Worm (Caenorhabditis elegans): ENCODE measurements around the gene srd-12.

The srd-12 gene

ce11 chrIV:5623718-5624117 is 6.3 kb downstream of the srd-12 start, which contains the start of gene srsx-15:
Gene srsx-15, minus strand, starts transcription at chrIV:5623818.
- no peak for TF ChIP-seq med-1 (GFP tag; optimal IDR thresholded peaks at IDR 0.05; ENCODE audit: insufficient read depth)

ce11 chrIV:5619643-5620042 is 10.4 kb downstream of the srd-12 start, which contains the start of gene srsx-16:
Gene srsx-16, minus strand, starts transcription at chrIV:5619743.
- no peak for TF ChIP-seq T22C8.4 (GFP tag; IDR thresholded peaks at IDR 0.05)
- TF ChIP-seq ztf-23 (GFP tag; IDR thresholded peaks at IDR 0.05) = no peak
- TF ChIP-seq med-1 (GFP tag; optimal IDR thresholded peaks at IDR 0.05; ENCODE audit: insufficient read depth) = no peak
- TF ChIP-seq ref-1 (GFP tag; conservative IDR thresholded peaks at IDR 0.05) = no peak

- no peak for TF ChIP-seq ref-1 (GFP tag; conservative IDR thresholded peaks at IDR 0.05)
- no peak for TF ChIP-seq ztf-29 (GFP tag; IDR thresholded peaks at IDR 0.05)
- TF ChIP-seq ztf-23 (GFP tag; IDR thresholded peaks at IDR 0.05) = no peak
- TF ChIP-seq cog-1 (tag; optimal IDR thresholded peaks at IDR 0.05) = no peak
- TF ChIP-seq T22C8.4 (GFP tag; IDR thresholded peaks at IDR 0.05) = no peak
- no peak for TF ChIP-seq med-1 (GFP tag; optimal IDR thresholded peaks at IDR 0.05; ENCODE audit: insufficient read depth)
- TF ChIP-seq tab-1 (GFP tag; IDR thresholded peaks at IDR 0.05) = no peak
- TF ChIP-seq klf-2 (GFP tag; conservative IDR thresholded peaks at IDR 0.05) = no peak
- no peak for TF ChIP-seq flt-1 (GFP tag; IDR thresholded peaks at IDR 0.05)
Measured at ce11 chrIV:5614558-5615026, 15.5 kb downstream of the srd-12 start, which contains the start of gene C39H7.4. Gene C39H7.4, minus strand, starts transcription at chrIV:5614608.

ce11 chrIV:5607343-5607742 is 22.7 kb downstream of the srd-12 start:
- no peak for TF ChIP-seq cog-1 (tag; optimal IDR thresholded peaks at IDR 0.05)
- no peak for TF ChIP-seq T22C8.4 (GFP tag; IDR thresholded peaks at IDR 0.05)
- TF ChIP-seq flt-1 (GFP tag; IDR thresholded peaks at IDR 0.05) = no peak
- no peak for TF ChIP-seq ztf-29 (GFP tag; IDR thresholded peaks at IDR 0.05)
- TF ChIP-seq klf-2 (GFP tag; conservative IDR thresholded peaks at IDR 0.05) = no peak
- TF ChIP-seq ref-1 (GFP tag; conservative IDR thresholded peaks at IDR 0.05) = no peak

- no peak for TF ChIP-seq T22C8.4 (GFP tag; IDR thresholded peaks at IDR 0.05)
- no peak for TF ChIP-seq ref-1 (GFP tag; conservative IDR thresholded peaks at IDR 0.05)
- TF ChIP-seq tab-1 (GFP tag; IDR thresholded peaks at IDR 0.05) = no peak
- no peak for TF ChIP-seq med-1 (GFP tag; optimal IDR thresholded peaks at IDR 0.05; ENCODE audit: insufficient read depth)
Measured at ce11 chrIV:5605225-5605624, 24.8 kb downstream of the srd-12 start.

- TF ChIP-seq ref-1 (GFP tag; conservative IDR thresholded peaks at IDR 0.05) (no peak), tab-1 (GFP tag; IDR thresholded peaks at IDR 0.05) (no peak), ztf-29 (GFP tag; IDR thresholded peaks at IDR 0.05) (no peak), cog-1 (tag; optimal IDR thresholded peaks at IDR 0.05) (peak; percentile 47), flt-1 (GFP tag; IDR thresholded peaks at IDR 0.05) (no peak), ztf-23 (GFP tag; IDR thresholded peaks at IDR 0.05) (no peak), T22C8.4 (GFP tag; IDR thresholded peaks at IDR 0.05) (no peak)
Measured at ce11 chrIV:5604465-5604864, 25.6 kb downstream of the srd-12 start.

- TF ChIP-seq ztf-29 (GFP tag; IDR thresholded peaks at IDR 0.05) (no peak), T22C8.4 (GFP tag; IDR thresholded peaks at IDR 0.05) (no peak), klf-2 (GFP tag; conservative IDR thresholded peaks at IDR 0.05) (no peak), ref-1 (GFP tag; conservative IDR thresholded peaks at IDR 0.05) (no peak), med-1 (GFP tag; optimal IDR thresholded peaks at IDR 0.05; ENCODE audit: insufficient read depth) (no peak), tab-1 (GFP tag; IDR thresholded peaks at IDR 0.05) (no peak), cog-1 (tag; optimal IDR thresholded peaks at IDR 0.05) (no peak), flt-1 (GFP tag; IDR thresholded peaks at IDR 0.05) (no peak), ztf-23 (GFP tag; IDR thresholded peaks at IDR 0.05) (no peak)
Measured at ce11 chrIV:5603321-5603720, 26.7 kb downstream of the srd-12 start.

ce11 chrIV:5602415-5602814 is 27.6 kb downstream of the srd-12 start:
- TF ChIP-seq tab-1 (GFP tag; IDR thresholded peaks at IDR 0.05) = no peak
- no peak for TF ChIP-seq ztf-29 (GFP tag; IDR thresholded peaks at IDR 0.05)
- no peak for TF ChIP-seq klf-2 (GFP tag; conservative IDR thresholded peaks at IDR 0.05)
- no peak for TF ChIP-seq flt-1 (GFP tag; IDR thresholded peaks at IDR 0.05)
- no peak for TF ChIP-seq T22C8.4 (GFP tag; IDR thresholded peaks at IDR 0.05)
- TF ChIP-seq ztf-23 (GFP tag; IDR thresholded peaks at IDR 0.05) = no peak
- no peak for TF ChIP-seq med-1 (GFP tag; optimal IDR thresholded peaks at IDR 0.05; ENCODE audit: insufficient read depth)
- no peak for TF ChIP-seq cog-1 (tag; optimal IDR thresholded peaks at IDR 0.05)

- peak; percentile 87 for TF ChIP-seq cog-1 (tag; optimal IDR thresholded peaks at IDR 0.05)
- TF ChIP-seq tab-1 (GFP tag; IDR thresholded peaks at IDR 0.05) = no peak
- peak; percentile 54; the same call in 1 of the 2 replicates for TF ChIP-seq ztf-23 (GFP tag; IDR thresholded peaks at IDR 0.05)
- peak; percentile 60; the same call in 1 of the 2 replicates for TF ChIP-seq flt-1 (GFP tag; IDR thresholded peaks at IDR 0.05)
- TF ChIP-seq T22C8.4 (GFP tag; IDR thresholded peaks at IDR 0.05) = no peak
Measured at ce11 chrIV:5600316-5600715, 29.7 kb downstream of the srd-12 start.

ce11 chrIV:5598515-5599132 is 31.4 kb downstream of the srd-12 start:
- no peak for TF ChIP-seq ztf-29 (GFP tag; IDR thresholded peaks at IDR 0.05)
- no peak for TF ChIP-seq cog-1 (tag; optimal IDR thresholded peaks at IDR 0.05)
- no peak for TF ChIP-seq flt-1 (GFP tag; IDR thresholded peaks at IDR 0.05)
- TF ChIP-seq ref-1 (GFP tag; conservative IDR thresholded peaks at IDR 0.05) = no peak
- no peak for TF ChIP-seq klf-2 (GFP tag; conservative IDR thresholded peaks at IDR 0.05)
- no peak for TF ChIP-seq tab-1 (GFP tag; IDR thresholded peaks at IDR 0.05)
- TF ChIP-seq med-1 (GFP tag; optimal IDR thresholded peaks at IDR 0.05; ENCODE audit: insufficient read depth) = no peak
- TF ChIP-seq T22C8.4 (GFP tag; IDR thresholded peaks at IDR 0.05) = no peak
- no peak for TF ChIP-seq ztf-23 (GFP tag; IDR thresholded peaks at IDR 0.05)

All from whole organism, midembryonic.